Worm (Caenorhabditis elegans): Measurements from ENCODE around the gene F56B3.2.

The F56B3.2 gene

DNA sequence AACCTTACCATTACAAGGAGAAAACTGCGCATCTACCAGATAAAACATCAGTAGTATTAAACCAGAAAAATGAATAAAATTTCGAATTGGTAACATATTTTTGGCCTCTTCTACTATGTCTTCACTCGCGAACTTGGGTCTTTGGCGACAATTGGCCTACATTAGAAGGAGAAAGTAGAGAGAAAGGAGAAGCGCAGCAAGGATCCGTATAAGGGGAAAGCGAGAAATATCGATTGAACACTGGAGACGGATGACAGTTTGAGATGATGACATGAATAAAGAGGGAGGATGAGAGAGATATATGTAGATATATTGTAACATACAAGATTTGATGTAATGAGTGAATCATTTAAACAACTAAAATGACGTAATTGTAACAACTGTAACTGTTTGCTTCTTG, at the start of gene F56B3.2:
TSS of gene F56B3.2 (minus strand) at position 273 of the 400 bp plus-strand sequence.
- TF ChIP-seq nhr-23 (tag; optimal IDR thresholded peaks at IDR 0.05) (peak; percentile 50), hmg-11 (tag; optimal IDR thresholded peaks at IDR 0.05) (peak; percentile 12), ZK546.5 (tag; optimal IDR thresholded peaks at IDR 0.05) (no peak), nhr-28 (tag; optimal IDR thresholded peaks at IDR 0.05) (no peak), tbx-2 (tag; optimal IDR thresholded peaks at IDR 0.05) (no peak), ceh-28 (tag; optimal IDR thresholded peaks at IDR 0.05) (peak; percentile 43)

DNA sequence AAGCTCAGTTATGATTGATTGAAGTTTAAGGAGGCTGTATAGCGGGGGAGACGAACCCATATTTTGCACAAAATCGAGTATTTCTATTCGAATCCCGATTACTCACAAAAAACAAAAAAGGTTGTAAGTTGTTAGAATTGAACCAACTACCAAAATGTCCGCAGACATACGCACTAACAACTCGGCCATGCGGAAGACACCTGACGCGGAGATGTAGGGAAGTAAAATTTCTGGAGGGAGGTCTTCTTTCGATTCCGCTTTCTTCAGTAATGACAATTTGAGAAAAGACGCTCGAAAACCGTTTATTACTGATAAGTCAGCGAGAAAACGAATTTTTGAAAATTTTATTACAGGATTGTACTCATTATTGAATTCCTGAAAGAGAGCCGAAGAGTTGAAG, 49.5 kb upstream of the F56B3.2 start:
- TF ChIP-seq aly-2 (tag; optimal IDR thresholded peaks at IDR 0.05) (no peak), eor-1 (tag; optimal IDR thresholded peaks at IDR 0.05) (no peak), jun-1 (tag; optimal IDR thresholded peaks at IDR 0.05) (no peak), unc-39 (tag; optimal IDR thresholded peaks at IDR 0.05) (no peak), ztf-4 (tag; optimal IDR thresholded peaks at IDR 0.05) (no peak), elt-2 (tag; optimal IDR thresholded peaks at IDR 0.05) (no peak), mdl-1 (tag; optimal IDR thresholded peaks at IDR 0.05) (no peak), ceh-28 (tag; optimal IDR thresholded peaks at IDR 0.05) (no peak), lin-39 (tag; optimal IDR thresholded peaks at IDR 0.05) (no peak), daf-12 (tag; optimal IDR thresholded peaks at IDR 0.05) (no peak), skn-1 (tag; optimal IDR thresholded peaks at IDR 0.05) (no peak), fkh-10 (GFP tag; optimal IDR thresholded peaks at IDR 0.05) (no peak), ceh-82 (tag; optimal IDR thresholded peaks at IDR 0.05) (no peak), nhr-25 (tag; optimal IDR thresholded peaks at IDR 0.05) (no peak)

DNA sequence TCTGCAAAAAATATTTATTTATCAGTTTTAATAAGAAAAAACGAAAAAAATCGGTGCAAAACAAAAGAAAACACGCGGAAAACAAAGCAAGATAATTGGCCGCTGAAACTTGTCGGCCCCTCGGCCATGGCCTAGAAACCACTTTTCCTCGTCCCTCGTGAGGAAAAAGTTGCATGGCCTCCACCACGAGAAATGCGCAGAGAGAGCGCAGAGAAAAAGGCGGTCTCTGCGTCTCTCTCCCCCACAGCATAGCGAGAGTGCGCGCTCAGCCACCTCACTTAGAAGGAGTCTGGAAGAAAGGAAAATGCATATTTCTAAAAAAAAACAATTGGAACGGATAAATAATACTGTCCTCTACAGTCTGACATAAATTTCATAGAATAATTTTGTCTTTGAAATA, 45.0 kb upstream of the F56B3.2 start:
- TF ChIP-seq lin-15B (tag; optimal IDR thresholded peaks at IDR 0.05), result peak; percentile 43

DNA sequence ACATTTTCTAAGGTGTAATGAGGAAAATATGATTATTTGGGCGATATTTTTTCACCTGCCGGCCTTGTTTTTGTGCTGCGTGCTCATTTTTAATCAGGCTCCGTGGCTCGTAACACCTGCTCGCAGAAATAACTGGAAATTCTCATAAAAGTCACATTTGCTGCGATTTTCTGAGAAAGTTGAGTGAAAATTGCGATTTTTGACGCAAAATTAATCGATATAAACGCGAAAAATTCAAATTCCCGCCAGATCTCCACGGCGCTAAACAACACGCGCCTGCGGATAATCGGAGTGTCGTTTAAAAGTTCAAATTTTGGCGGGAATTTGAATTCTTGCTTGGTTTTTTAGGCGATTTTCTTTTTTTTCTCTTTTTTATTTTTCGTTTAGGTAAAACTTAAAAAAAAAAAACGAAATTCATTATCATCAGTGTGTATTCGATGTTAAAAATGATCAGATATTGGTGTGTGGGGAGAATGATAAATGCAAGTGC, 38.7 kb upstream of the F56B3.2 start, which contains the start of gene Y55F3BL.6:
TSS of gene Y55F3BL.6 (minus strand) at position 51 of the 490 bp plus-strand sequence.
- TF ChIP-seq lin-15B (tag; optimal IDR thresholded peaks at IDR 0.05) (peak; percentile 14), nhr-23 (tag; optimal IDR thresholded peaks at IDR 0.05) (no peak)

DNA sequence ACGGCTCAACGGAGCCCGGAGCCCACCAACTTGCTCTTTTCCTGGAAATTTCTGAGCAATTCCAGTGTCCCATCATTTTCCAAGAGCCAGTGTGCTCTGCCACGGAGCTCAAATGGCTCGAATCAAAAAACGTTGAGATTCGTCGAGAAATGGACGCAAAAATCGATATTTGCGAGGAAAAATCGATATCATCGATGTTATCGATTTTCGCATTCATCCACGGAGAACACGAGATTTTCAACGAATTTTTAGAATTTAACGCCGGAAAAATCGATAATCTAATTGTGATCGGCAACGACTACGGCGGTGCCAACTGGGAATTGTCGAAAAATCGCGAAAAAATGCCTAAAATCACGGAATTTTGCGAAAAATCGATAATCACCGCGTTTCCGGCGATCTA, 37.3 kb upstream of the F56B3.2 start:
- TF ChIP-seq ceh-28 (tag; optimal IDR thresholded peaks at IDR 0.05), result peak; percentile 70
- TF ChIP-seq egl-27 (tag; optimal IDR thresholded peaks at IDR 0.05), result no peak

DNA sequence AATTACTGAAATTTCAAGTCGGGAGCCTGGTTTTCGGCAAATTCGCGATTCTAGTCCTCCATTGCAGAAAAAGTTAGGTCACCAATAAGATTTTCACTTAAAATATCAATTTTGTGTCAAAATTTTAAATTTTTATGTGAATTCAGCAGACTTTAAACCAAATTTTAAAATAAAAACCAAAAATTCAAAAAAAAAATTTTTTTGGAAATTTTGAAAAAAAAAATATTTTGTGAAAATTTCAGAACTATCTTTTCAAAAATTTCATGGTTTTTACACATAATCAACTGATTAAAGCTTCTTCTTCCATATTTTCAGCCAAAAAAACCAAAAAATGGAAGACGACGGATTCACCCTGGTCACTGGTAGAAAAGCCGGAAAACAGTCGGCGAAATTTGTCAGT, 36.4 kb upstream of the F56B3.2 start, which contains the start of gene Y55F3BL.4:
TSS of gene Y55F3BL.4 (plus strand) at position 301 of the 400 bp plus-strand sequence.
- TF ChIP-seq ztf-11 (tag; optimal IDR thresholded peaks at IDR 0.05) (no peak), unc-39 (tag; optimal IDR thresholded peaks at IDR 0.05) (no peak), nhr-76 (tag; optimal IDR thresholded peaks at IDR 0.05) (no peak), snpc-4 (tag; optimal IDR thresholded peaks at IDR 0.05) (no peak), pqm-1 (tag; optimal IDR thresholded peaks at IDR 0.05) (no peak), jun-1 (tag; optimal IDR thresholded peaks at IDR 0.05) (no peak), nhr-23 (tag; optimal IDR thresholded peaks at IDR 0.05) (no peak), nhr-25 (tag; optimal IDR thresholded peaks at IDR 0.05) (no peak), tbx-2 (tag; optimal IDR thresholded peaks at IDR 0.05) (no peak)

DNA sequence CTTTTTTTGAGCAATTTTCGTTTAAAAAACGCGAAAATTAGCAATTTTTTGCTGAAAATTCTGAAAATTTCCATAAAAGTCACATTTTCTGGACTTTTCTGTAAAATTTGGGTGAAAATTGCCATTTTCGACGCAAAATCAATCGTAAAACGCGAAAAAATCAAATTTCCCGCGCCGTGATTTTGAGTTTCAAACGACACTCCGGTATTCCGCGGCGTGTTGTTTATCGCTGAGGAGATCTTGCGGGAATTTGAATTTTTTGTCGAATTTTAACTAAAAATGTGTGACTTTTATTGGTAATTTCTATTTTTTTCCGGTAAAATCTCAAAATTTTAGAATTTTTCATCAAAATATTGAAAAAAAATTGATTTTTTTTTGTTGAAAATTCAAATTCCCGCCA, 32.8 kb upstream of the F56B3.2 start:
- no peak for TF ChIP-seq pqm-1 (tag; optimal IDR thresholded peaks at IDR 0.05)
- TF ChIP-seq skn-1 (tag; optimal IDR thresholded peaks at IDR 0.05), result no peak
- no peak for TF ChIP-seq ztf-11 (tag; optimal IDR thresholded peaks at IDR 0.05)
- no peak for TF ChIP-seq sea-2 (GFP tag; optimal IDR thresholded peaks at IDR 0.05)
- no peak for TF ChIP-seq aly-2 (tag; optimal IDR thresholded peaks at IDR 0.05)
- TF ChIP-seq mml-1 (tag; optimal IDR thresholded peaks at IDR 0.05), result no peak
- TF ChIP-seq nhr-28 (tag; optimal IDR thresholded peaks at IDR 0.05), result no peak
- TF ChIP-seq lin-15B (tag; optimal IDR thresholded peaks at IDR 0.05), result no peak
- TF ChIP-seq ceh-16 (tag; optimal IDR thresholded peaks at IDR 0.05), result no peak

DNA sequence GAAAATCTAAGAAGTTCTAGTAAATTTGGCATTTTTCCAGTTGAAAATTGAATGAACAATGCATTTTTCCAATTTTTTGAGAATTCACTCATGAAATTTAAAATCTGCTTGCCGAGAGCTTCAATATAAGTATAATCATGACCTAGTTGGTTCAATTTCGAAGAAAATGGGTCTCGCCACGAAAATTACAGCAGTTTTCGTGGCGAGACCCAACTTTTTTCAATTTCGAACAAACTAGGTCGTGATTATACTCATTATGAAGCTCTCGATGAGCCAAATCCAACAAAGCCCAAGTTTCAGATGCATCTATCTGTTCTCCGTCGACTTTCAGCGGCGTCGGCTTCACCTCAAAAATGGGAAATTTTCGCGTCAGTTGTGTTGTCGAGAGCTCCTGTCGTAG, 32.1 kb upstream of the F56B3.2 start, which contains the start of gene mrpl-46:
TSS of gene mrpl-46 (plus strand) at position 301 of the 400 bp plus-strand sequence.
- no peak for TF ChIP-seq lin-15B (tag; optimal IDR thresholded peaks at IDR 0.05)
- TF ChIP-seq ama-1 (optimal IDR thresholded peaks at IDR 0.05), result no peak
- no peak for TF ChIP-seq nfya-1 (tag; optimal IDR thresholded peaks at IDR 0.05; ENCODE audit: insufficient read depth)
- TF ChIP-seq mml-1 (tag; optimal IDR thresholded peaks at IDR 0.05), result no peak
- TF ChIP-seq hmg-11 (tag; optimal IDR thresholded peaks at IDR 0.05), result no peak
- no peak for TF ChIP-seq unc-39 (tag; optimal IDR thresholded peaks at IDR 0.05)
- no peak for TF ChIP-seq ceh-82 (tag; optimal IDR thresholded peaks at IDR 0.05)
- TF ChIP-seq elt-3 (tag; optimal IDR thresholded peaks at IDR 0.05), result no peak
- TF ChIP-seq nhr-76 (tag; optimal IDR thresholded peaks at IDR 0.05), result no peak
- TF ChIP-seq skn-1 (tag; optimal IDR thresholded peaks at IDR 0.05), result no peak
- TF ChIP-seq nhr-67 (tag; optimal IDR thresholded peaks at IDR 0.05), result no peak
- TF ChIP-seq fkh-2 (tag; optimal IDR thresholded peaks at IDR 0.05), result no peak
- no peak for TF ChIP-seq ceh-28 (tag; optimal IDR thresholded peaks at IDR 0.05)
- TF ChIP-seq elt-2 (tag; optimal IDR thresholded peaks at IDR 0.05), result no peak
- TF ChIP-seq elt-1 (tag; optimal IDR thresholded peaks at IDR 0.05), result no peak
- TF ChIP-seq nhr-77 (tag; optimal IDR thresholded peaks at IDR 0.05), result no peak
- TF ChIP-seq mdl-1 (tag; optimal IDR thresholded peaks at IDR 0.05), result no peak
- no peak for TF ChIP-seq nhr-237 (tag; optimal IDR thresholded peaks at IDR 0.05)
- TF ChIP-seq unc-62 (GFP tag; optimal IDR thresholded peaks at IDR 0.05), result no peak

Data from whole organism, L3 larva.